Fruit fly (Drosophila melanogaster) whole organism, embryonic: ENCODE measurements around the gene Cnot4.

Experiments
- CG10147 ChIP-seq: fragments of 200-800 bp; sonication (Bioruptor generic); optimal IDR thresholded peaks from 2 replicates; lab custom pipeline; 2019; ENCODE audit warnings: missing biosample characterization, mild to moderate bottlenecking, missing genetic modification characterization, moderate library complexity
- CG10979 ChIP-seq: fragments of 200-800 bp; sonication (Bioruptor generic); optimal IDR thresholded peaks from 2 replicates; lab custom pipeline; 2018; ENCODE audit warnings: missing biosample characterization, mild to moderate bottlenecking, missing genetic modification characterization, moderate library complexity
- CG11085 ChIP-seq: fragments of 200-800 bp; sonication (Bioruptor generic); IDR thresholded peaks from 2 replicates; pipeline ENCODE4 v1.3.6; 2022; ENCODE audit warnings: missing biosample characterization, missing genetic modification characterization
- CG11247 ChIP-seq: fragments of 200-800 bp; sonication (Bioruptor generic); IDR thresholded peaks from 2 replicates; pipeline ENCODE4 v1.3.6; 2022; ENCODE audit warnings: missing biosample characterization, missing genetic modification characterization
- CG14667 ChIP-seq: fragments of 200-800 bp; sonication (Bioruptor generic); IDR thresholded peaks from 2 replicates; pipeline ENCODE4 v1.3.6; 2022; ENCODE audit warnings: missing biosample characterization, missing genetic modification characterization
- CG16813 ChIP-seq: fragments of 200-800 bp; sonication (Bioruptor generic); IDR thresholded peaks from 3 replicates; pipeline ENCODE4 v1.3.6; 2022; ENCODE audit warnings: missing biosample characterization, missing genetic modification characterization; ENCODE audit not compliant: partially characterized antibody
- CG1832 ChIP-seq: fragments of 200-800 bp; sonication (Bioruptor generic); optimal IDR thresholded peaks from 2 replicates; lab custom pipeline; 2017; ENCODE audit warnings: missing biosample characterization, mild to moderate bottlenecking, missing genetic modification characterization, inconsistent platforms
- CG18619 ChIP-seq: fragments of 200-800 bp; sonication (Bioruptor generic); optimal IDR thresholded peaks from 3 replicates; lab custom pipeline; 2017; ENCODE audit warnings: missing biosample characterization, mild to moderate bottlenecking, missing genetic modification characterization
- CG2129 ChIP-seq: fragments of 200-800 bp; sonication (Bioruptor generic); IDR thresholded peaks from 2 replicates; pipeline ENCODE4 v1.3.6; 2022; ENCODE audit warnings: missing biosample characterization, missing genetic modification characterization; ENCODE audit not compliant: partially characterized antibody
- CG2678 ChIP-seq: fragments of 200-800 bp; sonication (Bioruptor generic); optimal IDR thresholded peaks from 3 replicates; lab custom pipeline; 2019; ENCODE audit warnings: missing biosample characterization, mild to moderate bottlenecking, missing genetic modification characterization, moderate library complexity
- CG2875 ChIP-seq: fragments of 200-800 bp; sonication (Bioruptor generic); optimal IDR thresholded peaks from 2 replicates; lab custom pipeline; 2017; ENCODE audit warnings: missing biosample characterization, mild to moderate bottlenecking, missing genetic modification characterization, missing genetic modification reagents
- CG3838 ChIP-seq: fragments of 200-800 bp; sonication (Bioruptor generic); optimal IDR thresholded peaks from 3 replicates; lab custom pipeline; 2016; ENCODE audit warnings: missing biosample characterization, missing genetic modification characterization
- CG6654 ChIP-seq: fragments of 200-800 bp; sonication (Bioruptor generic); optimal IDR thresholded peaks from 2 replicates; lab custom pipeline; 2017; ENCODE audit warnings: missing biosample characterization, mild to moderate bottlenecking, missing genetic modification characterization
- CG7928 ChIP-seq: fragments of 200-800 bp; sonication (Bioruptor generic); optimal IDR thresholded peaks from 2 replicates; lab custom pipeline; 2017; ENCODE audit warnings: missing biosample characterization, mild to moderate bottlenecking, missing genetic modification characterization
- CG8089 ChIP-seq: fragments of 200-800 bp; sonication (Bioruptor generic); optimal IDR thresholded peaks from 3 replicates; lab custom pipeline; 2016; ENCODE audit warnings: missing biosample characterization, missing genetic modification characterization
- CG8478 ChIP-seq: fragments of >200 bp; optimal IDR thresholded peaks from 2 replicates; lab custom pipeline; 2018
- CG8765 ChIP-seq: fragments of 200-800 bp; sonication (Bioruptor generic); IDR thresholded peaks from 2 replicates; pipeline ENCODE4 v1.3.6; 2022; ENCODE audit warnings: missing biosample characterization, missing genetic modification characterization
- CG9727 ChIP-seq: fragments of 200-800 bp; sonication (Bioruptor generic); optimal IDR thresholded peaks from 3 replicates; lab custom pipeline; 2017; ENCODE audit warnings: missing biosample characterization, mild to moderate bottlenecking, missing genetic modification characterization
- CG9932 ChIP-seq: fragments of 200-800 bp; sonication (Bioruptor generic); IDR thresholded peaks from 2 replicates; pipeline ENCODE4 v1.3.6; 2022; ENCODE audit warnings: missing biosample characterization, missing genetic modification characterization
- E2f2 ChIP-seq: fragments of 200-800 bp; sonication (Bioruptor generic); IDR thresholded peaks from 2 replicates; pipeline ENCODE4 v1.3.6; 2022; ENCODE audit warnings: missing biosample characterization, missing genetic modification characterization
- Hr39 ChIP-seq: fragments of >200 bp; optimal IDR thresholded peaks from 2 replicates; lab custom pipeline; 2017
- Hr78 ChIP-seq, 2 experiments: fragments of 200-800 bp in 1 of 2; fragments of >200 bp in 1 of 2; sonication (Bioruptor generic) in 1 of 2; optimal IDR thresholded peaks; 2 replicates each; lab custom pipeline; 2017 to 2019; ENCODE audit warnings: missing biosample characterization in 2 of 2, missing genetic modification characterization in 2 of 2, mild to moderate bottlenecking in 1 of 2, moderate library complexity in 1 of 2
- Jarid2 ChIP-seq: fragments of 200-800 bp; sonication (Bioruptor generic); optimal IDR thresholded peaks from 3 replicates; lab custom pipeline; 2017; ENCODE audit warnings: mild to moderate bottlenecking, missing biosample characterization, missing genetic modification reagents, missing genetic modification characterization
- MBD-R2 ChIP-seq: fragments of 200-800 bp; sonication (Bioruptor generic); IDR thresholded peaks from 2 replicates; pipeline ENCODE4 v1.3.6; 2022; ENCODE audit warnings: missing biosample characterization, missing genetic modification characterization
- MTF-1 ChIP-seq: fragments of 200-800 bp; sonication (Bioruptor generic); optimal IDR thresholded peaks from 2 replicates; lab custom pipeline; 2018; ENCODE audit warnings: missing biosample characterization, mild to moderate bottlenecking, missing genetic modification characterization, borderline replicate concordance
- Neu2 ChIP-seq: fragments of 200-800 bp; sonication (Bioruptor generic); optimal IDR thresholded peaks from 3 replicates; lab custom pipeline; 2016; ENCODE audit warnings: missing biosample characterization, missing genetic modification characterization, borderline replicate concordance
- Opbp ChIP-seq: fragments of 200-800 bp; sonication (Bioruptor generic); IDR thresholded peaks from 3 replicates; pipeline ENCODE4 v1.3.6; 2022; ENCODE audit warnings: missing biosample characterization, missing genetic modification characterization; ENCODE audit not compliant: partially characterized antibody
- Optix ChIP-seq: fragments of 200-800 bp; sonication (Bioruptor generic); IDR thresholded peaks from 3 replicates; pipeline ENCODE4 v1.3.6; 2022; ENCODE audit warnings: missing biosample characterization, missing genetic modification characterization
- Ptx1 ChIP-seq: fragments of 200-800 bp; sonication (Bioruptor generic); IDR thresholded peaks from 2 replicates; pipeline ENCODE4 v1.3.6; 2022; ENCODE audit warnings: missing biosample characterization, missing genetic modification characterization
- Rfx ChIP-seq: fragments of 200-800 bp; sonication (Bioruptor generic); IDR thresholded peaks from 2 replicates; pipeline ENCODE4 v1.3.6; 2022; ENCODE audit warnings: missing biosample characterization, missing genetic modification characterization
- Ssrp ChIP-seq: fragments of 200-800 bp; sonication (Bioruptor generic); optimal IDR thresholded peaks from 2 replicates; lab custom pipeline; 2018; ENCODE audit warnings: missing biosample characterization, mild to moderate bottlenecking, missing genetic modification characterization, moderate library complexity
- Stat92E ChIP-seq, 3 experiments: fragments of >200 bp in 2 of 3; fragments of 200-800 bp in 1 of 3; sonication (Bioruptor generic) in 1 of 3; optimal IDR thresholded peaks; 2 replicates each; lab custom pipeline; 2017 to 2019; ENCODE audit warnings: missing biosample characterization in 3 of 3, missing genetic modification characterization in 3 of 3, mild to moderate bottlenecking in 1 of 3, moderate library complexity in 1 of 3
- YL-1 ChIP-seq: fragments of 200-800 bp; sonication (Bioruptor generic); optimal IDR thresholded peaks from 3 replicates; lab custom pipeline; 2017; ENCODE audit warnings: missing biosample characterization, mild to moderate bottlenecking, missing genetic modification characterization
- ap ChIP-seq: fragments of 200-800 bp; sonication (Bioruptor generic); IDR thresholded peaks from 2 replicates; pipeline ENCODE4 v1.3.6; 2022; ENCODE audit warnings: missing biosample characterization, missing genetic modification characterization
- bab2 ChIP-seq: fragments of 200-800 bp; sonication (Bioruptor generic); optimal IDR thresholded peaks from 2 replicates; lab custom pipeline; 2016; ENCODE audit warnings: missing biosample characterization, missing genetic modification characterization
- bowl ChIP-seq: fragments of 200-800 bp; sonication (Bioruptor generic); IDR thresholded peaks from 2 replicates; pipeline ENCODE4 v1.3.6; 2022; ENCODE audit warnings: missing biosample characterization, missing genetic modification characterization
- corto ChIP-seq: fragments of 200-800 bp; sonication (Bioruptor generic); optimal IDR thresholded peaks from 2 replicates; lab custom pipeline; 2016; ENCODE audit warnings: missing biosample characterization, mild to moderate bottlenecking, missing genetic modification characterization, moderate library complexity
- croc ChIP-seq: fragments of 200-800 bp; sonication (Bioruptor generic); conservative IDR thresholded peaks from 3 replicates; pipeline ENCODE4 v1.3.6; 2022; ENCODE audit warnings: missing biosample characterization, missing genetic modification characterization
- dpn ChIP-seq, 2 experiments: fragments of 200-800 bp; sonication (Bioruptor generic); optimal IDR thresholded peaks; 3 replicates each; lab custom pipeline; 2016; ENCODE audit warnings: missing biosample characterization in 2 of 2, missing genetic modification characterization in 2 of 2
- dysf ChIP-seq: fragments of 200-800 bp; sonication (Bioruptor generic); IDR thresholded peaks from 3 replicates; pipeline ENCODE4 v1.3.6; 2022; ENCODE audit warnings: missing biosample characterization, missing genetic modification characterization
- ewg ChIP-seq: fragments of 200-800 bp; sonication (Bioruptor generic); optimal IDR thresholded peaks from 3 replicates; lab custom pipeline; 2017; ENCODE audit warnings: mild to moderate bottlenecking, missing biosample characterization, missing genetic modification reagents, missing genetic modification characterization
- gce ChIP-seq: fragments of 200-800 bp; sonication (Bioruptor generic); IDR thresholded peaks from 3 replicates; pipeline ENCODE4 v1.3.6; 2022; ENCODE audit warnings: missing biosample characterization, missing genetic modification characterization
- gcm ChIP-seq: fragments of 200-800 bp; sonication (Bioruptor generic); optimal IDR thresholded peaks from 2 replicates; lab custom pipeline; 2019; ENCODE audit warnings: missing biosample characterization, mild to moderate bottlenecking, missing genetic modification characterization, moderate library complexity
- gro ChIP-seq: fragments of 200-800 bp; sonication (Bioruptor generic); optimal IDR thresholded peaks from 2 replicates; lab custom pipeline; 2016; ENCODE audit warnings: missing biosample characterization, missing genetic modification characterization
- insv ChIP-seq, 2 experiments: fragments of 200-800 bp; sonication (Bioruptor generic); optimal IDR thresholded peaks; 3 replicates each; lab custom pipeline; 2016 to 2018; ENCODE audit warnings: missing biosample characterization in 2 of 2, missing genetic modification characterization in 2 of 2
- lilli ChIP-seq: fragments of 200-800 bp; sonication (Bioruptor generic); optimal IDR thresholded peaks from 3 replicates; lab custom pipeline; 2016; ENCODE audit warnings: missing biosample characterization, missing genetic modification characterization
- sd ChIP-seq: fragments of 200-800 bp; sonication (Bioruptor generic); optimal IDR thresholded peaks from 3 replicates; lab custom pipeline; 2018; ENCODE audit warnings: missing biosample characterization, mild to moderate bottlenecking, missing genetic modification characterization, moderate library complexity
- ssp ChIP-seq: fragments of 200-800 bp; sonication (Bioruptor generic); IDR thresholded peaks from 2 replicates; pipeline ENCODE4 v1.3.6; 2022; ENCODE audit warnings: missing biosample characterization, missing genetic modification characterization
- tup ChIP-seq: fragments of 200-800 bp; sonication (Bioruptor generic); optimal IDR thresholded peaks from 2 replicates; lab custom pipeline; 2016; ENCODE audit warnings: missing biosample characterization, mild to moderate bottlenecking, missing genetic modification characterization, moderate library complexity
- usp ChIP-seq: fragments of >200 bp; optimal IDR thresholded peaks from 2 replicates; lab custom pipeline; 2017; ENCODE audit warnings: missing biosample characterization, missing genetic modification characterization

The Cnot4 gene

dm6 chr2L:10408122-10408576 is 11.6 kb downstream of the Cnot4 start, which contains the start of the genes Ip259 and RpS27A (continued):
- peak; percentile 30 to 82 for TF ChIP-seq dpn (GFP tag; optimal IDR thresholded peaks at IDR 0.05; lab: Kevin White, UChicago)
- no peak for TF ChIP-seq Hr78 (GFP tag; optimal IDR thresholded peaks at IDR 0.05; lab: Kevin White, UChicago)
- peak; percentile 71; the same call in 1 of the 2 replicates for TF ChIP-seq Ptx1
- TF ChIP-seq E2f2 (GFP tag; lab: Robert Waterston, UW) = peak; percentile 27; the same call in 1 of the 2 replicates
- no peak for TF ChIP-seq sd (tag; lab: Kevin White, UChicago)
- TF ChIP-seq CG6654 (GFP tag; lab: Kevin White, UChicago) = peak; percentile 22
- no peak; the same call in 2 of the 3 replicates for TF ChIP-seq Opbp (GFP tag; lab: Robert Waterston, UW)
- TF ChIP-seq CG2875 (GFP tag; lab: Kevin White, UChicago) = peak; percentile 56
- 0 out of 2 replicates have a peak, but pooled peaks have one; percentile 48 for TF ChIP-seq CG8765 (GFP tag; lab: Robert Waterston, UW)
- TF ChIP-seq CG2678 (tag; lab: Kevin White, UChicago) = no peak
- peak; percentile 61 for TF ChIP-seq croc (GFP tag; lab: Robert Waterston, UW)
- TF ChIP-seq usp (GFP tag; lab: Kevin White, UChicago) = no peak
- peak; percentile 86; the same call in 1 of the 2 replicates for TF ChIP-seq Rfx (GFP tag; lab: Robert Waterston, UW)
- no peak for TF ChIP-seq CG1832 (GFP tag; lab: Kevin White, UChicago)
- TF ChIP-seq ewg = peak; percentile 64
- no peak for TF ChIP-seq Hr39 (lab: Kevin White, UChicago)
- TF ChIP-seq tup (GFP tag; lab: Kevin White, UChicago) = no peak
- peak; percentile 69; the same call in 1 of the 2 replicates for TF ChIP-seq bowl (GFP tag; lab: Robert Waterston, UW)
- no peak; the same call in 1 of the 2 replicates for TF ChIP-seq ap
- TF ChIP-seq CG9727 (GFP tag; lab: Kevin White, UChicago) = peak; percentile 91
- peak; percentile 1 for TF ChIP-seq bab2 (GFP tag; lab: Kevin White, UChicago)
- TF ChIP-seq YL-1 (GFP tag; lab: Kevin White, UChicago) = peak; percentile 93
- TF ChIP-seq CG10147 (GFP tag; lab: Kevin White, UChicago) = peak; percentile 66
- peak; percentile 52 for TF ChIP-seq Ssrp (tag; lab: Kevin White, UChicago)
- peak; percentile 75 for TF ChIP-seq CG11085
- TF ChIP-seq lilli = peak; percentile 48
- no peak for TF ChIP-seq CG3838 (GFP tag; lab: Kevin White, UChicago)
- peak; percentile 83; the same call in 2 of the 3 replicates for TF ChIP-seq gce
- TF ChIP-seq insv (GFP tag; optimal IDR thresholded peaks at IDR 0.05; lab: Kevin White, UChicago) = peak in 1 of 2 experiments; percentile 62
- TF ChIP-seq MBD-R2 (GFP tag; lab: Robert Waterston, UW) = peak; percentile 48; the same call in 1 of the 2 replicates
- TF ChIP-seq dysf (GFP tag; lab: Robert Waterston, UW) = peak; percentile 77; the same call in 1 of the 3 replicates
- peak; percentile 85 for TF ChIP-seq CG8089
- peak; percentile 69 for TF ChIP-seq CG7928 (GFP tag; lab: Kevin White, UChicago)
- TF ChIP-seq CG10979 = peak; percentile 57
- no peak for TF ChIP-seq CG8478
- peak; percentile 61 for TF ChIP-seq gro
- peak; percentile 96 for TF ChIP-seq ssp (GFP tag; lab: Robert Waterston, UW)
- no peak for TF ChIP-seq CG16813 (GFP tag; lab: Robert Waterston, UW)
- no peak for TF ChIP-seq Jarid2 (GFP tag; lab: Kevin White, UChicago)
- no peak for TF ChIP-seq gcm
- no peak for TF ChIP-seq corto (GFP tag; lab: Kevin White, UChicago)
- peak; percentile 68 for TF ChIP-seq CG11247
- no peak; the same call in 1 of the 2 replicates for TF ChIP-seq CG14667 (GFP tag; lab: Robert Waterston, UW)
- TF ChIP-seq CG9932 = no peak
- TF ChIP-seq Stat92E (GFP tag; optimal IDR thresholded peaks at IDR 0.05; lab: Kevin White, UChicago) = peak in 1 of 3 experiments; percentile 65
- no peak for TF ChIP-seq MTF-1 (GFP tag; lab: Kevin White, UChicago)
- TF ChIP-seq Optix (GFP tag; lab: Robert Waterston, UW) = peak; percentile 77; the same call in 2 of the 3 replicates
- peak; percentile 84 for TF ChIP-seq CG18619
- no peak for TF ChIP-seq Neu2 (GFP tag; lab: Kevin White, UChicago)
- TF ChIP-seq CG2129 (GFP tag; lab: Robert Waterston, UW) = no peak
